Worm (Caenorhabditis elegans) whole organism, L3 larva: Measurements from ENCODE around the gene R10E11.5.

Experiments used
- jun-1 ChIP-seq: fragments of 150-350 bp; optimal IDR thresholded peaks from 2 replicates; lab custom pipeline; 2014; ENCODE audit warnings: missing biosample characterization, missing genetic modification reagents, missing genetic modification characterization
- nhr-28 ChIP-seq: fragments of 150-350 bp; optimal IDR thresholded peaks from 2 replicates; lab custom pipeline; 2014; ENCODE audit warnings: missing biosample characterization, missing genetic modification characterization

DNA sequence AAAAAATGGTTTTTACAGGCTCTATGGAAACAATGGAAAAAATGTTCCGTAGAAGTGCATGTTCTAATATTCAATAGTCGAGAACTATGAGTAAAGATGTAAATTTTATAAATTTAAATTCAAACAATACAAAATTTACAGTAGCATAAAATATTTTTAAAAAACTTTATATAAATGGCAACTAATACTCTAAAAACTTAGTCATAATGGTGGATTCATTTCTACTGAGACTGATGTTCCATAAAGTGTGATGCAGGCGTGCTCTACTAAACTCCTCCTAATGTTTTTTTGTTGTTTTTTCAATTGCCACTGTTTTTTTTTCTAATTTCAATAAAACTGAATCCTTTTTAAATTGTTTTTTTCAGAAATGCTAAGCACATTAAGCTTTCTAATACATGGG is 18.7 kb upstream of the R10E11.5 start, which contains the start of gene gtap-2:
- TF ChIP-seq nhr-28 (tag; lab: Kevin White, UChicago) (no peak), jun-1 (no peak)
